Fruit fly (Drosophila melanogaster): ENCODE data around the gene primo-2.

primo-2 gene

DNA sequence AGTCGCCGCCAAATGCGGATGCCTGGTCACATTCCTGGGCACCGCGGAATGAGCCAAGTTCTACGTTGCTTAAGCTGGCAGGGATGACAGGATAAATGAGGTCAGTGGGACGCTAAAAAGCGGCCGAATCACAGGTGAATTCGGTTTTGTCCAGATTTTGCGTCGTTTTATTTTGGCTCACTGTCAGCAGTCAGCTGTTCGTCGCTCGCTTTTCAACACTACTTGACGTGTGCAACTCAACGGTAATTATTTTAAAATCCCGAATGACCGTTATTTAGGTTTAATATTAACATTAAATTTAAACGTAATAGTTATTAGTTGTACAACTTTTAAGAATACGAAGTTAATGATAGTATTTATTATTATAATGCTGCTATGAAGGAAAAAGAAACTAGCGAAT, 12.3 kb downstream of the primo-2 start:
- TF ChIP-seq Abd-B (GFP tag; optimal IDR thresholded peaks at IDR 0.05) (no peak), N (GFP tag; optimal IDR thresholded peaks at IDR 0.05) (no peak)

dm6 chr3R:13693753-13694152, 17.9 kb downstream of the primo-2 start, which contains the start of gene CG14367:
Gene CG14367 (plus strand): TSS chr3R:13694053.
- TF ChIP-seq Dif (GFP tag; optimal IDR thresholded peaks at IDR 0.05; ENCODE audit: partially characterized antibody) = no peak
- TF ChIP-seq Abd-B (GFP tag; optimal IDR thresholded peaks at IDR 0.05) = no peak
- no peak for TF ChIP-seq Myc (optimal IDR thresholded peaks at IDR 0.05)
- no peak for TF ChIP-seq woc (GFP tag; optimal IDR thresholded peaks at IDR 0.05)

- no peak for TF ChIP-seq usp (GFP tag; optimal IDR thresholded peaks at IDR 0.05)
- no peak for TF ChIP-seq fru (GFP tag; optimal IDR thresholded peaks at IDR 0.05)
- no peak for TF ChIP-seq pan (optimal IDR thresholded peaks at IDR 0.05)
- TF ChIP-seq tai (GFP tag; optimal IDR thresholded peaks at IDR 0.05) = no peak
- TF ChIP-seq Abd-B (GFP tag; optimal IDR thresholded peaks at IDR 0.05) = no peak
- no peak for TF ChIP-seq lola (GFP tag; optimal IDR thresholded peaks at IDR 0.05)
- TF ChIP-seq woc (GFP tag; optimal IDR thresholded peaks at IDR 0.05) = no peak
- no peak for TF ChIP-seq Myc (optimal IDR thresholded peaks at IDR 0.05)
- TF ChIP-seq rgr (GFP tag; optimal IDR thresholded peaks at IDR 0.05) = peak; percentile 44
- peak; percentile 23 for TF ChIP-seq OdsH (GFP tag; optimal IDR thresholded peaks at IDR 0.05)
- no peak for TF ChIP-seq CrebA (GFP tag; optimal IDR thresholded peaks at IDR 0.05; ENCODE audit: borderline replicate concordance)
- no peak for TF ChIP-seq brk (GFP tag; optimal IDR thresholded peaks at IDR 0.05)
- no peak for TF ChIP-seq dmrt93B (GFP tag; optimal IDR thresholded peaks at IDR 0.05)
- no peak for TF ChIP-seq ey (GFP tag; optimal IDR thresholded peaks at IDR 0.05)
- TF ChIP-seq HLH106 (tag; optimal IDR thresholded peaks at IDR 0.05) = no peak
- no peak for TF ChIP-seq Dif (GFP tag; optimal IDR thresholded peaks at IDR 0.05; ENCODE audit: partially characterized antibody)
- TF ChIP-seq Hr83 (GFP tag; optimal IDR thresholded peaks at IDR 0.05; ENCODE audit: poor library complexity, severe bottlenecking) = no peak
- TF ChIP-seq sage (GFP tag; optimal IDR thresholded peaks at IDR 0.05) = no peak
- peak; percentile 64 for TF ChIP-seq psq (GFP tag; optimal IDR thresholded peaks at IDR 0.05)
- no peak for TF ChIP-seq Rel (GFP tag; optimal IDR thresholded peaks at IDR 0.05)
- TF ChIP-seq Rel (tag; optimal IDR thresholded peaks at IDR 0.05) = no peak
- no peak for TF ChIP-seq sv (GFP tag; optimal IDR thresholded peaks at IDR 0.05)
- no peak for TF ChIP-seq GATAd (GFP tag; optimal IDR thresholded peaks at IDR 0.05)
- no peak for TF ChIP-seq jim (GFP tag; optimal IDR thresholded peaks at IDR 0.05)
- TF ChIP-seq h (GFP tag; optimal IDR thresholded peaks at IDR 0.05) = no peak
- no peak for TF ChIP-seq Hnf4 (GFP tag; optimal IDR thresholded peaks at IDR 0.05)
- TF ChIP-seq CG32264 (GFP tag; optimal IDR thresholded peaks at IDR 0.05) = no peak
These were observed 25.0 kb downstream of the primo-2 start, which contains the start of gene omd for dm6 chr3R:13686371-13687211. Gene omd (minus strand): TSS chr3R:13687210.

DNA sequence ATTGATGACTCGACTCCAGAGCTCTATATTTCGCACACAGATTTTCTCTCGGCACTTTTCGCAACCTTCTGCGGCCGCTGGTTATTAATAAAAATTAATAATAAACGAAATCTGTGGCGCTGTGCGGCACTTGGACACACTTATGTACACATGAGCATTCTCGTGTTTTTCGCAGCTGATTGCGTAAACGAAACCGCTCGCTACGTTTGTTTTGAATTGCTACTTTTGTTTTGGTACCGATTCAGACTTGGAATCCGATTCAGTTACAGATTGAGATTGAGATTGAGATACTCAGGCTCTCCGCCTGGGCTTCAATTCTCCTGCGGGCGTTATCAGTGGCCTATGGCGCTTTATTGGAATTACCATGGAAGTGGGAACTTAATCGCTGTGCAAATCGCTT, 25.7 kb downstream of the primo-2 start:
- TF ChIP-seq Dfd (GFP tag; optimal IDR thresholded peaks at IDR 0.05) (no peak), CG32264 (GFP tag; optimal IDR thresholded peaks at IDR 0.05) (no peak), foxo (GFP tag; optimal IDR thresholded peaks at IDR 0.05) (no peak), Abd-B (GFP tag; optimal IDR thresholded peaks at IDR 0.05) (no peak), Vsx2 (GFP tag; optimal IDR thresholded peaks at IDR 0.05; ENCODE audit: partially characterized antibody) (no peak), OdsH (GFP tag; optimal IDR thresholded peaks at IDR 0.05) (no peak), woc (GFP tag; optimal IDR thresholded peaks at IDR 0.05) (no peak), sv (GFP tag; optimal IDR thresholded peaks at IDR 0.05) (no peak), GATAd (GFP tag; optimal IDR thresholded peaks at IDR 0.05) (no peak), rgr (GFP tag; optimal IDR thresholded peaks at IDR 0.05) (no peak), psq (GFP tag; optimal IDR thresholded peaks at IDR 0.05) (no peak), Hr78 (GFP tag; optimal IDR thresholded peaks at IDR 0.05) (no peak), usp (GFP tag; optimal IDR thresholded peaks at IDR 0.05) (no peak), ey (GFP tag; optimal IDR thresholded peaks at IDR 0.05) (no peak), brk (GFP tag; optimal IDR thresholded peaks at IDR 0.05) (no peak), Hnf4 (GFP tag; optimal IDR thresholded peaks at IDR 0.05) (no peak)
